Worm (Caenorhabditis elegans) whole organism, L3 larva: ENCODE results near the gene C49C8.6.

Experiments used
- ZK546.5 ChIP-seq: sonication (generic microtip); optimal IDR thresholded peaks from 2 replicates; lab custom pipeline; 2017; ENCODE audit warnings: missing biosample characterization, missing genetic modification characterization
- ama-1 ChIP-seq: fragments of 150-350 bp; optimal IDR thresholded peaks from 2 replicates; lab custom pipeline; 2018
- fkh-10 ChIP-seq: sonication (generic microtip); optimal IDR thresholded peaks from 2 replicates; lab custom pipeline; 2017; ENCODE audit warnings: missing biosample characterization, missing genetic modification reagents, missing genetic modification characterization
- fkh-2 ChIP-seq: fragments of 150-350 bp; optimal IDR thresholded peaks from 2 replicates; lab custom pipeline; 2014; ENCODE audit warnings: missing biosample characterization, missing genetic modification reagents, missing genetic modification characterization
- fos-1 ChIP-seq: fragments of 150-350 bp; optimal IDR thresholded peaks from 2 replicates; lab custom pipeline; 2014; ENCODE audit warnings: missing biosample characterization, missing genetic modification characterization
- mdl-1 ChIP-seq: fragments of 150-350 bp; optimal IDR thresholded peaks from 2 replicates; lab custom pipeline; 2014; ENCODE audit warnings: missing biosample characterization, missing genetic modification characterization
- mml-1 ChIP-seq: fragments of 150-350 bp; sonication (generic microtip); optimal IDR thresholded peaks from 3 replicates; lab custom pipeline; 2014; ENCODE audit warnings: missing biosample characterization, missing genetic modification characterization
- nhr-25 ChIP-seq: sonication (generic microtip); optimal IDR thresholded peaks from 2 replicates; lab custom pipeline; 2017; ENCODE audit warnings: missing biosample characterization, missing genetic modification characterization
- nhr-76 ChIP-seq: fragments of 150-350 bp; sonication (generic microtip); optimal IDR thresholded peaks from 5 replicates; lab custom pipeline; 2014; ENCODE audit warnings: missing biosample characterization, missing genetic modification characterization
- pha-4 ChIP-seq: fragments of 150-350 bp; optimal IDR thresholded peaks from 2 replicates; lab custom pipeline; 2014; ENCODE audit warnings: missing biosample characterization, missing genetic modification reagents, missing genetic modification characterization
- snpc-4 ChIP-seq: fragments of 150-350 bp; optimal IDR thresholded peaks from 2 replicates; lab custom pipeline; 2014; ENCODE audit warnings: missing biosample characterization, missing genetic modification characterization

DNA sequence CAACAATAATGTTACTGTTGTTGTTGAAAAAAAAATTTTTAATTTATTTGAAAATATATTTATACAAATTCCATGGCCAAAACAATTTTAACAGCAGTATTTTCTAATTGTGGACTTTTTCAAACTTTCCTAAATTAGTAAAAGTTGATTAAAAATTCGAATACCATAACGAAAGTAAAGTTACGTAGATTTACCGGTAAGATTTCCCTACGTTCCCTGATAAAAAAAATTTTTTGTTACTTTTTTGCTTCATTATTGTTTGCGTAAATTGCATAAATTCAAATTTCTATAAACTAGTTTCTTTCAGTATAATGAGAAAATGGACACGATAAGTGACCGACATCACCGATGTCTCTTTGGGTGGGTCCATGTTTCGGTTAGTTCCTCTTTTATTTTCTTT lies 49.1 kb downstream of the C49C8.6 start, which contains the start of gene F42A9.6:
- no peak for TF ChIP-seq fos-1
- no peak for TF ChIP-seq snpc-4 (tag; lab: Kevin White, UChicago)
- no peak for TF ChIP-seq mml-1
- no peak for TF ChIP-seq mdl-1 (tag; lab: Kevin White, UChicago)
- TF ChIP-seq nhr-76: no peak
- no peak for TF ChIP-seq ZK546.5 (tag; lab: Kevin White, UChicago)
- TF ChIP-seq fkh-2 (tag; lab: Kevin White, UChicago): no peak
- TF ChIP-seq fkh-10: no peak
- no peak for TF ChIP-seq pha-4 (tag; lab: Kevin White, UChicago)
- TF ChIP-seq nhr-25: no peak
- no peak for TF ChIP-seq ama-1 (lab: Kevin White, UChicago)
